Fruit fly (Drosophila melanogaster) whole organism, adult: ENCODE measurements around the gene CG15418.

ENCODE experiments used
- Clk ChIP-seq: fragments of 200-800 bp; sonication (Bioruptor generic); optimal IDR thresholded peaks from 2 replicates; lab custom pipeline; 2017; ENCODE audit warnings: missing biosample characterization, missing genetic modification characterization
- Mnt ChIP-seq: fragments of 200-800 bp; sonication (Bioruptor generic); optimal IDR thresholded peaks from 2 replicates; lab custom pipeline; 2016; ENCODE audit warnings: missing biosample characterization, mild to moderate bottlenecking, missing genetic modification characterization
- bab1 ChIP-seq: fragments of 200-800 bp; sonication (Bioruptor generic); optimal IDR thresholded peaks from 3 replicates; lab custom pipeline; 2019; ENCODE audit warnings: missing biosample characterization, mild to moderate bottlenecking, missing genetic modification characterization, moderate library complexity
- cic ChIP-seq: fragments of 200-800 bp; sonication (Bioruptor generic); optimal IDR thresholded peaks from 2 replicates; lab custom pipeline; 2017; ENCODE audit warnings: missing biosample characterization, mild to moderate bottlenecking, missing genetic modification characterization, moderate library complexity
- pad ChIP-seq: fragments of 200-800 bp; sonication (Bioruptor generic); optimal IDR thresholded peaks from 3 replicates; lab custom pipeline; 2017; ENCODE audit warnings: missing biosample characterization, missing genetic modification characterization, mild to moderate bottlenecking, moderate library complexity, missing genetic modification reagents

DNA sequence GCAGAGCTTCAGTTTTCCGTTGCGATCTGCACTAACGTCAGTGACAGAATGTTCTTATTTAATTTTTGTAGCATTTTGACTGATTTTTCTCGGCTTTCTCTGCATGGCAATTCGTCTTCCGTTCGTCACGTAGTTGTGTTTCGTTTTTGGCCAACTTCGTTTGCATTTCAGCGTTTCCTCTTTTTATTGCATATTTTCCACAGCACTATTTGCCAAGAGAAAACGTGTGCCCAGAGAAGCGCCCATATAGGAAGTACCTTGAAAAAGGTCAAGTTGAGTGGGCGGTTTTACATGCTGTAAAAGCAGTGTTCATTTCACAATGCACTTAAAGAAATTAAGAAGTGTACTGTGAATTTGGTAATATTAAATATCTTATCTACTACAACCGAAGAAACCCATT lies at the start of gene CG15418:
- TF ChIP-seq Mnt (GFP tag; lab: Kevin White, UChicago) (no peak), Clk (GFP tag; lab: Kevin White, UChicago) (no peak), bab1 (GFP tag; lab: Kevin White, UChicago) (no peak), pad (GFP tag; lab: Kevin White, UChicago) (no peak), cic (GFP tag; lab: Kevin White, UChicago) (no peak)
